Worm (Caenorhabditis elegans) whole organism, late embryonic: ENCODE data around the gene C54F6.5.

Experiments
- K09A11.1 ChIP-seq: sonication (generic microtip); optimal IDR thresholded peaks from 2 replicates; lab custom pipeline; 2017; ENCODE audit warnings: antibody characterized with exemption, mild to moderate bottlenecking, missing genetic modification characterization, missing compliant biosample characterization; ENCODE audit not compliant: insufficient read depth
- ceh-18 ChIP-seq: sonication (generic microtip); optimal IDR thresholded peaks from 2 replicates; lab custom pipeline; 2016; ENCODE audit warnings: missing genetic modification characterization, missing compliant biosample characterization
- pha-2 ChIP-seq: sonication (generic microtip); optimal IDR thresholded peaks from 2 replicates; lab custom pipeline; 2017; ENCODE audit warnings: mild to moderate bottlenecking, missing genetic modification characterization, missing compliant biosample characterization
- pha-4 ChIP-seq: fragments of 150-350 bp; optimal IDR thresholded peaks from 2 replicates; lab custom pipeline; 2018; ENCODE audit warnings: missing biosample characterization, missing genetic modification reagents, missing genetic modification characterization

- TF ChIP-seq pha-2 (tag; lab: Kevin White, UChicago), result no peak
- no peak for TF ChIP-seq ceh-18 (tag; lab: Kevin White, UChicago)
- no peak for TF ChIP-seq K09A11.1 (tag; lab: Kevin White, UChicago)
- no peak for TF ChIP-seq pha-4
These were observed 4.0 kb downstream of the C54F6.5 start, which contains the start of gene C54F6.3 for ce11 chrV:7532947-7533346.
